Worm (Caenorhabditis elegans): ENCODE measurements around the gene rol-6.

DNA sequence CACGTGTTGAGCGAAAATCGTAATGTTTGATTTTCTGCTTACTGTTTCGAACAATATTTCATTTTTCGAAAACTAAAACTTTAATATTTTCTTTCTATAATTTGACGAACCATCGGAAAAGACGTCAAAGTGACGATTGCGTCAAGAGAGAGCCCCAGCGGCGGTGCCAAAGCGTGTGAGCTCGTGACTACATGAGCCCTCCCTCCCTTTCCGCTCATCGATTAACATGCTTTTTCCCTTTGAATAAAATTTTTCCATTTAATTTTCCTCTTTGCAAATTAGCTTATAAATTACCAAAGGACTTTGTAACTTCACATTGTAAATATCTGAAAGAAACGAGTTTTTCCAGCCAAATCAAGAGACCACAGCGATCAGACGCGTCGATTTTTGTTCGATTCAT lies 10.1 kb downstream of the rol-6 start:
- no peak for TF ChIP-seq eor-1 (tag; optimal IDR thresholded peaks at IDR 0.05)
- TF ChIP-seq elt-2 (tag; optimal IDR thresholded peaks at IDR 0.05), result no peak
- no peak for TF ChIP-seq sea-2 (GFP tag; optimal IDR thresholded peaks at IDR 0.05)
- no peak for TF ChIP-seq R02D3.7 (tag; optimal IDR thresholded peaks at IDR 0.05)
- TF ChIP-seq ceh-9 (tag; optimal IDR thresholded peaks at IDR 0.05), result no peak
- no peak for TF ChIP-seq ZK546.5 (tag; optimal IDR thresholded peaks at IDR 0.05)
